Worm (Caenorhabditis elegans) whole organism, early embryonic: Measurements from ENCODE around the gene F58E2.5.

Experiments
- B0310.2 ChIP-seq: sonication (generic microtip); optimal IDR thresholded peaks from 2 replicates; lab custom pipeline; 2016; ENCODE audit warnings: mild to moderate bottlenecking, missing genetic modification characterization, missing compliant biosample characterization
- F13C5.2 ChIP-seq: sonication (generic microtip); optimal IDR thresholded peaks from 2 replicates; lab custom pipeline; 2017; ENCODE audit warnings: mild to moderate bottlenecking, missing genetic modification characterization, inconsistent platforms, missing compliant biosample characterization
- ceh-13 ChIP-seq: fragments of 200-800 bp; sonication (Bioruptor generic); optimal IDR thresholded peaks from 2 replicates; lab custom pipeline; 2018; ENCODE audit warnings: mild to moderate bottlenecking, missing genetic modification characterization, missing compliant biosample characterization
- ceh-36 ChIP-seq: sonication (generic microtip); optimal IDR thresholded peaks from 2 replicates; lab custom pipeline; 2016; ENCODE audit warnings: missing genetic modification characterization, inconsistent platforms, missing compliant biosample characterization
- ets-7 ChIP-seq: sonication (generic microtip); optimal IDR thresholded peaks from 2 replicates; lab custom pipeline; 2016; ENCODE audit warnings: missing genotype, missing genetic modification characterization, missing compliant biosample characterization
- flt-1 ChIP-seq: fragments of 200-800 bp; sonication (Bioruptor generic); IDR thresholded peaks from 2 replicates; pipeline ENCODE4 v1.3.6; 2022; ENCODE audit warnings: missing genetic modification characterization, missing compliant biosample characterization
- hmbx-1 ChIP-seq: sonication (generic microtip); optimal IDR thresholded peaks from 2 replicates; lab custom pipeline; 2016; ENCODE audit warnings: mild to moderate bottlenecking, missing genetic modification characterization, missing compliant biosample characterization
- hmg-4 ChIP-seq: fragments of 200-800 bp; sonication (Bioruptor generic); optimal IDR thresholded peaks from 2 replicates; lab custom pipeline; 2018; ENCODE audit warnings: mild to moderate bottlenecking, missing genetic modification characterization, missing compliant biosample characterization
- pes-1 ChIP-seq: fragments of 200-800 bp; sonication (Bioruptor generic); IDR thresholded peaks from 2 replicates; pipeline ENCODE4 v1.3.6; 2022; ENCODE audit warnings: missing genetic modification reagents, missing genetic modification characterization, missing compliant biosample characterization
- scrt-1 ChIP-seq: fragments of 200-800 bp; sonication (Bioruptor generic); IDR thresholded peaks from 2 replicates; pipeline ENCODE4 v1.3.6; 2022; ENCODE audit warnings: missing genetic modification characterization, missing compliant biosample characterization
- sea-1 ChIP-seq: fragments of 200-800 bp; sonication (Bioruptor generic); conservative IDR thresholded peaks from 2 replicates; pipeline ENCODE4 v1.3.6; 2022; ENCODE audit warnings: missing genetic modification characterization, missing compliant biosample characterization
- tbx-11 ChIP-seq: fragments of 200-800 bp; sonication (Bioruptor generic); IDR thresholded peaks from 2 replicates; pipeline ENCODE4 v1.3.6; 2022; ENCODE audit warnings: missing genetic modification characterization, missing compliant biosample characterization
- tbx-37 ChIP-seq: fragments of 200-800 bp; sonication (Bioruptor generic); conservative IDR thresholded peaks from 2 replicates; pipeline ENCODE4 v1.3.6; 2022; ENCODE audit warnings: missing genetic modification reagents, missing genetic modification characterization, missing compliant biosample characterization

The F58E2.5 gene

ce11 chrIV:3481760-3482159, 37.0 kb downstream of the F58E2.5 start, which contains the start of gene srz-37:
Gene srz-37 (minus strand): TSS chrIV:3481860.
- TF ChIP-seq tbx-11 (GFP tag; lab: Robert Waterston, UW) (no peak), flt-1 (no peak), pes-1 (GFP tag; lab: Robert Waterston, UW) (no peak), sea-1 (GFP tag; lab: Robert Waterston, UW) (no peak), ets-7 (tag; lab: Kevin White, UChicago) (no peak)

ce11 chrIV:3482195-3482959, 37.7 kb downstream of the F58E2.5 start, which contains the start of gene srz-82:
Gene srz-82 (plus strand): TSS chrIV:3482895.
- no peak for TF ChIP-seq flt-1
- no peak for TF ChIP-seq tbx-11 (GFP tag; lab: Robert Waterston, UW)
- no peak for TF ChIP-seq hmg-4 (GFP tag; lab: Kevin White, UChicago)

ce11 chrIV:3491477-3491876, 46.8 kb downstream of the F58E2.5 start, which contains the start of gene srz-78:
Gene srz-78 (plus strand): TSS chrIV:3491777.
- TF ChIP-seq hmbx-1 (tag; lab: Kevin White, UChicago) (no peak), F13C5.2 (tag; lab: Kevin White, UChicago) (no peak), tbx-37 (GFP tag; lab: Robert Waterston, UW) (no peak), B0310.2 (tag; lab: Kevin White, UChicago) (no peak), hmg-4 (GFP tag; lab: Kevin White, UChicago) (no peak), ceh-13 (GFP tag; lab: Kevin White, UChicago) (no peak), pes-1 (GFP tag; lab: Robert Waterston, UW) (no peak), scrt-1 (no peak), ceh-36 (tag; lab: Kevin White, UChicago) (no peak), sea-1 (GFP tag; lab: Robert Waterston, UW) (no peak), tbx-11 (GFP tag; lab: Robert Waterston, UW) (no peak)

ce11 chrIV:3493310-3493709, 48.6 kb downstream of the F58E2.5 start, which contains the start of gene srz-79:
Gene srz-79 (plus strand): TSS chrIV:3493610.
- TF ChIP-seq ceh-13 (GFP tag; lab: Kevin White, UChicago), result no peak
- no peak for TF ChIP-seq hmbx-1 (tag; lab: Kevin White, UChicago)
- no peak for TF ChIP-seq tbx-11 (GFP tag; lab: Robert Waterston, UW)
- no peak for TF ChIP-seq flt-1
